Worm (Caenorhabditis elegans) whole organism, young adult: ENCODE measurements around the gene C42D8.9.

Experiments
- B0035.1 ChIP-seq: sonication (generic microtip); optimal IDR thresholded peaks from 2 replicates; lab custom pipeline; 2016; ENCODE audit warnings: missing genetic modification characterization, mild to moderate bottlenecking, missing compliant biosample characterization, missing genotype, missing genetic modification reagents
- F39B2.1 ChIP-seq: fragments of 200-800 bp; sonication (Bioruptor generic); IDR thresholded peaks from 2 replicates; pipeline ENCODE4 v1.3.6; 2022; ENCODE audit warnings: missing genetic modification reagents, missing genetic modification characterization, missing compliant biosample characterization
- F52B5.7 ChIP-seq: sonication (generic microtip); optimal IDR thresholded peaks from 2 replicates; lab custom pipeline; 2016; ENCODE audit warnings: mild to moderate bottlenecking, missing genetic modification characterization, missing compliant biosample characterization
- F57C9.4 ChIP-seq: sonication (generic microtip); optimal IDR thresholded peaks from 2 replicates; lab custom pipeline; 2017; ENCODE audit warnings: mild to moderate bottlenecking, missing genetic modification characterization, missing compliant biosample characterization
- K12H6.12 ChIP-seq: fragments of 200-800 bp; sonication (Bioruptor generic); optimal IDR thresholded peaks from 2 replicates; lab custom pipeline; 2018; ENCODE audit warnings: mild to moderate bottlenecking, missing genetic modification characterization, missing compliant biosample characterization
- T26A5.8 ChIP-seq: sonication (generic microtip); optimal IDR thresholded peaks from 2 replicates; lab custom pipeline; 2016; ENCODE audit warnings: missing genetic modification characterization, missing compliant biosample characterization
- Y53G8AR.9 ChIP-seq: fragments of 200-800 bp; sonication (Bioruptor generic); conservative IDR thresholded peaks from 2 replicates; pipeline ENCODE4 v1.3.6; 2022; ENCODE audit warnings: missing genetic modification reagents, missing genetic modification characterization, missing compliant biosample characterization
- Y56A3A.18 ChIP-seq: fragments of 200-800 bp; sonication (Bioruptor generic); IDR thresholded peaks from 2 replicates; pipeline ENCODE4 v1.3.6; 2022; ENCODE audit warnings: missing genetic modification reagents, missing genetic modification characterization, missing compliant biosample characterization
- Y67H2A.10 ChIP-seq: fragments of 200-800 bp; sonication (Bioruptor generic); conservative IDR thresholded peaks from 2 replicates; pipeline ENCODE4 v1.3.6; 2022; ENCODE audit warnings: missing genetic modification reagents, missing genetic modification characterization, missing compliant biosample characterization
- Y79H2A.3 ChIP-seq: fragments of 200-800 bp; sonication (Bioruptor generic); conservative IDR thresholded peaks from 2 replicates; pipeline ENCODE4 v1.3.6; 2022; ENCODE audit warnings: missing genetic modification reagents, missing genetic modification characterization, missing compliant biosample characterization
- ZK185.1 ChIP-seq: sonication (generic microtip); optimal IDR thresholded peaks from 2 replicates; lab custom pipeline; 2016; ENCODE audit warnings: mild to moderate bottlenecking, missing genetic modification characterization, missing compliant biosample characterization; ENCODE audit not compliant: poor library complexity, severe bottlenecking
- aptf-2 ChIP-seq: fragments of 200-800 bp; sonication (Bioruptor generic); conservative IDR thresholded peaks from 2 replicates; pipeline ENCODE4 v1.3.6; 2022; ENCODE audit warnings: missing genetic modification reagents, missing genetic modification characterization, missing compliant biosample characterization
- atf-7 ChIP-seq: sonication (generic microtip); optimal IDR thresholded peaks from 2 replicates; lab custom pipeline; 2017; ENCODE audit warnings: mild to moderate bottlenecking, missing genetic modification characterization, missing compliant biosample characterization
- athp-1 ChIP-seq: sonication (generic microtip); optimal IDR thresholded peaks from 2 replicates; lab custom pipeline; 2017; ENCODE audit warnings: mild to moderate bottlenecking, missing genetic modification characterization, missing compliant biosample characterization
- attf-3 ChIP-seq: fragments of 200-800 bp; sonication (Bioruptor generic); conservative IDR thresholded peaks from 2 replicates; pipeline ENCODE4 v1.3.6; 2022; ENCODE audit warnings: missing genetic modification reagents, missing genetic modification characterization, missing compliant biosample characterization
- ccch-3 ChIP-seq: fragments of 200-800 bp; sonication (Bioruptor generic); optimal IDR thresholded peaks from 2 replicates; lab custom pipeline; 2018; ENCODE audit warnings: mild to moderate bottlenecking, missing genetic modification characterization, missing compliant biosample characterization
- cebp-2 ChIP-seq: fragments of 200-800 bp; sonication (Bioruptor generic); IDR thresholded peaks from 2 replicates; pipeline ENCODE4 v1.3.6; 2022; ENCODE audit warnings: missing genetic modification characterization, missing compliant biosample characterization
- ceh-100 ChIP-seq: fragments of 200-800 bp; sonication (Bioruptor generic); IDR thresholded peaks from 2 replicates; pipeline ENCODE4 v1.3.6; 2022; ENCODE audit warnings: missing genetic modification reagents, missing genetic modification characterization, missing compliant biosample characterization
- ceh-40 ChIP-seq: fragments of 200-800 bp; sonication (Bioruptor generic); IDR thresholded peaks from 2 replicates; pipeline ENCODE4 v1.3.6; 2022; ENCODE audit warnings: missing genetic modification characterization, missing compliant biosample characterization
- ceh-58 ChIP-seq: fragments of 200-800 bp; sonication (Bioruptor generic); IDR thresholded peaks from 2 replicates; pipeline ENCODE4 v1.3.6; 2022; ENCODE audit warnings: missing genetic modification characterization, missing compliant biosample characterization
- ceh-91 ChIP-seq: fragments of 200-800 bp; sonication (Bioruptor generic); IDR thresholded peaks from 2 replicates; pipeline ENCODE4 v1.3.6; 2022; ENCODE audit warnings: missing genetic modification reagents, missing genetic modification characterization, missing compliant biosample characterization
- egl-18 ChIP-seq: fragments of 200-800 bp; sonication (Bioruptor generic); IDR thresholded peaks from 2 replicates; pipeline ENCODE4 v1.3.6; 2022; ENCODE audit warnings: missing genetic modification reagents, missing genetic modification characterization, missing compliant biosample characterization
- egl-44 ChIP-seq: fragments of 200-800 bp; sonication (Bioruptor generic); IDR thresholded peaks from 2 replicates; pipeline ENCODE4 v1.3.6; 2022; ENCODE audit warnings: missing genetic modification reagents, missing genetic modification characterization, missing compliant biosample characterization
- gei-17 ChIP-seq: fragments of 200-800 bp; sonication (Bioruptor generic); optimal IDR thresholded peaks from 2 replicates; lab custom pipeline; 2018; ENCODE audit warnings: mild to moderate bottlenecking, missing genetic modification characterization, missing compliant biosample characterization
- him-1 ChIP-seq: sonication (generic microtip); optimal IDR thresholded peaks from 2 replicates; lab custom pipeline; 2016; ENCODE audit warnings: missing genotype, missing genetic modification reagents, missing genetic modification characterization, missing compliant biosample characterization
- hmg-1.2 ChIP-seq: fragments of 200-800 bp; sonication (Bioruptor generic); IDR thresholded peaks from 2 replicates; pipeline ENCODE4 v1.3.6; 2022; ENCODE audit warnings: missing genetic modification reagents, missing genetic modification characterization, missing compliant biosample characterization
- hmg-20 ChIP-seq: fragments of 200-800 bp; sonication (Bioruptor generic); IDR thresholded peaks from 2 replicates; pipeline ENCODE4 v1.3.6; 2022; ENCODE audit warnings: missing genetic modification reagents, missing genetic modification characterization, missing compliant biosample characterization
- hrde-1 ChIP-seq: sonication (generic microtip); optimal IDR thresholded peaks from 2 replicates; lab custom pipeline; 2016; ENCODE audit warnings: missing genetic modification characterization, mild to moderate bottlenecking, missing compliant biosample characterization, moderate library complexity, missing genotype, missing genetic modification reagents, borderline replicate concordance
- lag-1 ChIP-seq: fragments of 200-800 bp; sonication (Bioruptor generic); IDR thresholded peaks from 2 replicates; pipeline ENCODE4 v1.3.6; 2022; ENCODE audit warnings: missing genetic modification reagents, missing genetic modification characterization, missing compliant biosample characterization
- let-526 ChIP-seq: fragments of 200-800 bp; sonication (Bioruptor generic); IDR thresholded peaks from 2 replicates; pipeline ENCODE4 v1.3.6; 2022; ENCODE audit warnings: missing genetic modification reagents, missing genetic modification characterization, missing compliant biosample characterization
- lin-26 ChIP-seq: fragments of 200-800 bp; sonication (Bioruptor generic); IDR thresholded peaks from 2 replicates; pipeline ENCODE4 v1.3.6; 2022; ENCODE audit warnings: missing genetic modification reagents, missing genetic modification characterization, missing compliant biosample characterization
- lin-54 ChIP-seq: fragments of 200-800 bp; sonication (Bioruptor generic); optimal IDR thresholded peaks from 2 replicates; lab custom pipeline; 2018; ENCODE audit warnings: mild to moderate bottlenecking, missing genetic modification characterization, missing compliant biosample characterization
- madf-3 ChIP-seq: fragments of 200-800 bp; sonication (Bioruptor generic); IDR thresholded peaks from 2 replicates; pipeline ENCODE4 v1.3.6; 2022; ENCODE audit warnings: missing genetic modification reagents, missing genetic modification characterization, missing compliant biosample characterization
- madf-8 ChIP-seq: fragments of 200-800 bp; sonication (Bioruptor generic); conservative IDR thresholded peaks from 2 replicates; pipeline ENCODE4 v1.3.6; 2022; ENCODE audit warnings: missing genetic modification reagents, missing genetic modification characterization, missing compliant biosample characterization
- mcd-1 ChIP-seq: fragments of 200-800 bp; sonication (Bioruptor generic); IDR thresholded peaks from 2 replicates; pipeline ENCODE4 v1.3.6; 2022; ENCODE audit warnings: missing genetic modification reagents, missing genetic modification characterization, missing compliant biosample characterization
- mel-28 ChIP-seq: sonication (generic microtip); optimal IDR thresholded peaks from 2 replicates; lab custom pipeline; 2016; ENCODE audit warnings: borderline replicate concordance, mild to moderate bottlenecking, missing genetic modification characterization, missing compliant biosample characterization
- nhr-179 ChIP-seq: sonication (generic microtip); optimal IDR thresholded peaks from 2 replicates; lab custom pipeline; 2016; ENCODE audit warnings: mild to moderate bottlenecking, missing genetic modification characterization, missing compliant biosample characterization
- nhr-90 ChIP-seq: sonication (generic microtip); optimal IDR thresholded peaks from 2 replicates; lab custom pipeline; 2016; ENCODE audit warnings: missing genotype, mild to moderate bottlenecking, missing genetic modification characterization, missing compliant biosample characterization
- rcor-1 ChIP-seq: fragments of 200-800 bp; sonication (Bioruptor generic); IDR thresholded peaks from 2 replicates; pipeline ENCODE4 v1.3.6; 2022; ENCODE audit warnings: missing genetic modification reagents, missing genetic modification characterization, missing compliant biosample characterization
- rec-8 ChIP-seq, 2 experiments: sonication (generic microtip); optimal IDR thresholded peaks; 2 replicates each; lab custom pipeline; 2016; ENCODE audit warnings: mild to moderate bottlenecking in 2 of 2, missing genetic modification characterization in 2 of 2, missing genetic modification reagents in 2 of 2, missing genotype in 2 of 2, missing biosample characterization in 1 of 2, missing compliant biosample characterization in 1 of 2, moderate library complexity in 1 of 2
- repo-1 ChIP-seq: sonication (generic microtip); optimal IDR thresholded peaks from 2 replicates; lab custom pipeline; 2017; ENCODE audit warnings: mild to moderate bottlenecking, missing genetic modification characterization, missing compliant biosample characterization
- rpc-1 ChIP-seq, 2 experiments: fragments of 150-350 bp in 1 of 2; sonication (generic microtip) in 1 of 2; optimal IDR thresholded peaks; 2 replicates each; lab custom pipeline; 2014 to 2018; ENCODE audit warnings: missing biosample characterization in 1 of 2, missing genetic modification characterization in 1 of 2, missing genetic modification reagents in 1 of 2, missing genotype in 1 of 2
- snpc-3.4 ChIP-seq: sonication (generic microtip); optimal IDR thresholded peaks from 2 replicates; lab custom pipeline; 2017; ENCODE audit warnings: missing genetic modification characterization, mild to moderate bottlenecking, missing compliant biosample characterization, antibody characterized with exemption, moderate library complexity, missing genotype, missing genetic modification reagents
- tbx-9 ChIP-seq: sonication (generic microtip); optimal IDR thresholded peaks from 2 replicates; lab custom pipeline; 2016; ENCODE audit warnings: borderline replicate concordance, missing genetic modification characterization, inconsistent platforms, missing compliant biosample characterization
- tlf-1 ChIP-seq: fragments of 200-800 bp; sonication (Bioruptor generic); optimal IDR thresholded peaks from 2 replicates; lab custom pipeline; 2018; ENCODE audit warnings: mild to moderate bottlenecking, missing genetic modification characterization, missing compliant biosample characterization
- zfh-2 ChIP-seq: fragments of 200-800 bp; sonication (Bioruptor generic); conservative IDR thresholded peaks from 2 replicates; pipeline ENCODE4 v1.3.6; 2022; ENCODE audit warnings: missing genetic modification reagents, missing genetic modification characterization, missing compliant biosample characterization
- zim-3 ChIP-seq: sonication (generic microtip); optimal IDR thresholded peaks from 2 replicates; lab custom pipeline; 2017; ENCODE audit warnings: mild to moderate bottlenecking, missing genetic modification characterization, moderate library complexity, missing compliant biosample characterization
- ztf-3 ChIP-seq: fragments of 200-800 bp; sonication (Bioruptor generic); optimal IDR thresholded peaks from 2 replicates; lab custom pipeline; 2018; ENCODE audit warnings: mild to moderate bottlenecking, missing genetic modification characterization, missing compliant biosample characterization
- ztf-6 ChIP-seq: fragments of 200-800 bp; sonication (Bioruptor generic); IDR thresholded peaks from 2 replicates; pipeline ENCODE4 v1.3.6; 2022; ENCODE audit warnings: missing genetic modification reagents, missing genetic modification characterization, missing compliant biosample characterization

C42D8.9 gene

ce11 chrX:5103422-5103821, 3.4 kb downstream of the C42D8.9 start:
- TF ChIP-seq snpc-3.4 (tag; lab: Kevin White, UChicago) (no peak), athp-1 (tag; lab: Kevin White, UChicago) (no peak), madf-8 (GFP tag; lab: Robert Waterston, UW) (no peak), egl-44 (GFP tag; lab: Robert Waterston, UW) (no peak), lag-1 (GFP tag; lab: Robert Waterston, UW) (no peak), ZK185.1 (tag; lab: Kevin White, UChicago) (peak; percentile 59), Y67H2A.10 (GFP tag; lab: Robert Waterston, UW) (no peak), T26A5.8 (tag; lab: Kevin White, UChicago) (no peak), hmg-1.2 (GFP tag; lab: Robert Waterston, UW) (no peak), Y53G8AR.9 (GFP tag; lab: Robert Waterston, UW) (peak; percentile 76), cebp-2 (GFP tag; lab: Robert Waterston, UW) (no peak), him-1 (tag; lab: Kevin White, UChicago) (no peak), zim-3 (tag; lab: Kevin White, UChicago) (no peak), F52B5.7 (peak; percentile 3), mcd-1 (no peak), egl-18 (GFP tag; lab: Robert Waterston, UW) (no peak), ztf-6 (GFP tag; lab: Robert Waterston, UW) (no peak), F39B2.1 (GFP tag; lab: Robert Waterston, UW) (no peak), mel-28 (tag; lab: Kevin White, UChicago) (no peak), Y79H2A.3 (no peak), ztf-3 (GFP tag; lab: Kevin White, UChicago) (no peak), lin-26 (0 out of 2 replicates have a peak, but pooled peaks have one; percentile 28), K12H6.12 (no peak), aptf-2 (no peak), lin-54 (GFP tag; lab: Kevin White, UChicago) (no peak), ccch-3 (no peak), F57C9.4 (tag; lab: Kevin White, UChicago) (no peak), madf-3 (GFP tag; lab: Robert Waterston, UW) (no peak), zfh-2 (GFP tag; lab: Robert Waterston, UW) (no peak), hmg-20 (GFP tag; lab: Robert Waterston, UW) (no peak), tbx-9 (no peak), let-526 (GFP tag; lab: Robert Waterston, UW) (no peak), atf-7 (tag; lab: Kevin White, UChicago) (no peak), rpc-1 (optimal IDR thresholded peaks at IDR 0.05; lab: Kevin White, UChicago) (no peak), rpc-1 (tag; optimal IDR thresholded peaks at IDR 0.05; lab: Kevin White, UChicago) (no peak), B0035.1 (tag; lab: Kevin White, UChicago) (no peak), nhr-179 (no peak), gei-17 (GFP tag; lab: Kevin White, UChicago) (no peak), ceh-91 (GFP tag; lab: Robert Waterston, UW) (0 out of 2 replicates have a peak, but pooled peaks have one; percentile 16), tlf-1 (GFP tag; lab: Kevin White, UChicago) (no peak), repo-1 (tag; lab: Kevin White, UChicago) (peak; percentile 55), attf-3 (GFP tag; lab: Robert Waterston, UW) (no peak), ceh-58 (no peak), ceh-100 (no peak), hrde-1 (tag; lab: Kevin White, UChicago) (no peak), rec-8 (tag; optimal IDR thresholded peaks at IDR 0.05; lab: Kevin White, UChicago) (no peak), rcor-1 (0 out of 2 replicates have a peak, but pooled peaks have one; percentile 4), ceh-40 (no peak), Y56A3A.18 (GFP tag; lab: Robert Waterston, UW) (0 out of 2 replicates have a peak, but pooled peaks have one; percentile 77), nhr-90 (peak; percentile 34)
